Fruit fly (Drosophila melanogaster) whole organism, prepupa: ENCODE data around the gene Jon65Aii.

Experiments used
- Blimp-1 ChIP-seq: fragments of 200-800 bp; sonication (Bioruptor generic); optimal IDR thresholded peaks from 3 replicates; lab custom pipeline; 2017; ENCODE audit warnings: missing biosample characterization, missing genetic modification characterization, mild to moderate bottlenecking, moderate library complexity, missing genetic modification reagents
- CG10669 ChIP-seq: fragments of 200-800 bp; sonication (Bioruptor generic); optimal IDR thresholded peaks from 3 replicates; lab custom pipeline; 2018; ENCODE audit warnings: missing biosample characterization, mild to moderate bottlenecking, missing genetic modification characterization, moderate library complexity
- CG11294 ChIP-seq: fragments of 200-800 bp; sonication (Bioruptor generic); IDR thresholded peaks from 2 replicates; pipeline ENCODE4 v1.3.6; 2022; ENCODE audit warnings: missing biosample characterization, missing genetic modification characterization
- CG11762 ChIP-seq: fragments of 200-800 bp; sonication (Bioruptor generic); optimal IDR thresholded peaks from 3 replicates; lab custom pipeline; 2016; ENCODE audit warnings: missing biosample characterization, missing genetic modification characterization; ENCODE audit not compliant: insufficient read depth
- CG11902 ChIP-seq: fragments of 200-800 bp; sonication (Bioruptor generic); optimal IDR thresholded peaks from 3 replicates; lab custom pipeline; 2016; ENCODE audit warnings: missing biosample characterization, missing genetic modification characterization
- CG15336 ChIP-seq: fragments of 200-800 bp; sonication (Bioruptor generic); IDR thresholded peaks from 2 replicates; pipeline ENCODE4 v1.3.6; 2022; ENCODE audit warnings: missing biosample characterization, missing genetic modification characterization
- CG1621 ChIP-seq: fragments of 200-800 bp; sonication (Bioruptor generic); optimal IDR thresholded peaks from 3 replicates; lab custom pipeline; 2018; ENCODE audit warnings: missing biosample characterization, mild to moderate bottlenecking, missing genetic modification characterization
- CG16779 ChIP-seq: fragments of 200-800 bp; sonication (Bioruptor generic); optimal IDR thresholded peaks from 3 replicates; lab custom pipeline; 2017; ENCODE audit warnings: missing biosample characterization, mild to moderate bottlenecking, missing genetic modification characterization
- CG3032 ChIP-seq: fragments of 200-800 bp; optimal IDR thresholded peaks from 2 replicates; lab custom pipeline; 2019; ENCODE audit warnings: missing biosample characterization, mild to moderate bottlenecking, missing genetic modification characterization, moderate library complexity
- CG31627 ChIP-seq: fragments of 200-800 bp; sonication (Bioruptor generic); optimal IDR thresholded peaks from 3 replicates; lab custom pipeline; 2016; ENCODE audit warnings: missing biosample characterization, missing genetic modification characterization
- CG32006 ChIP-seq: fragments of 200-800 bp; sonication (Bioruptor generic); optimal IDR thresholded peaks from 3 replicates; lab custom pipeline; 2017; ENCODE audit warnings: missing biosample characterization, mild to moderate bottlenecking, missing genetic modification characterization
- CG3919 ChIP-seq: fragments of 200-800 bp; sonication (Bioruptor generic); optimal IDR thresholded peaks from 3 replicates; lab custom pipeline; 2016; ENCODE audit warnings: missing biosample characterization, missing genetic modification characterization
- CG6163 ChIP-seq: fragments of 200-800 bp; sonication (Bioruptor generic); IDR thresholded peaks from 3 replicates; pipeline ENCODE4 v1.3.6; 2022; ENCODE audit warnings: missing biosample characterization, missing genetic modification characterization
- CG6276 ChIP-seq: fragments of 200-800 bp; sonication (Bioruptor generic); optimal IDR thresholded peaks from 2 replicates; lab custom pipeline; 2017; ENCODE audit warnings: missing biosample characterization, mild to moderate bottlenecking, missing genetic modification characterization
- CG6808 ChIP-seq: fragments of 200-800 bp; sonication (Bioruptor generic); optimal IDR thresholded peaks from 3 replicates; lab custom pipeline; 2017; ENCODE audit warnings: missing biosample characterization, missing genetic modification characterization, mild to moderate bottlenecking, moderate library complexity, missing genetic modification reagents
- CG6854 ChIP-seq: fragments of 200-800 bp; sonication (Bioruptor generic); optimal IDR thresholded peaks from 2 replicates; lab custom pipeline; 2017; ENCODE audit warnings: missing biosample characterization, mild to moderate bottlenecking, missing genetic modification characterization
- CG7368 ChIP-seq: fragments of 200-800 bp; sonication (Bioruptor generic); optimal IDR thresholded peaks from 3 replicates; lab custom pipeline; 2016; ENCODE audit warnings: missing biosample characterization, missing genetic modification characterization
- CG8119 ChIP-seq: fragments of 200-800 bp; sonication (Bioruptor generic); IDR thresholded peaks from 3 replicates; pipeline ENCODE4 v1.3.6; 2022; ENCODE audit warnings: missing biosample characterization, missing genetic modification characterization
- CG8319 ChIP-seq: fragments of 200-800 bp; sonication (Bioruptor generic); optimal IDR thresholded peaks from 3 replicates; lab custom pipeline; 2016; ENCODE audit warnings: missing biosample characterization, missing genetic modification characterization
- CG8632 ChIP-seq: fragments of 200-800 bp; sonication (Bioruptor generic); optimal IDR thresholded peaks from 3 replicates; lab custom pipeline; 2016; ENCODE audit warnings: missing biosample characterization, missing genetic modification characterization
- CG9139 ChIP-seq: fragments of 200-800 bp; sonication (Bioruptor generic); optimal IDR thresholded peaks from 3 replicates; lab custom pipeline; 2017; ENCODE audit warnings: missing biosample characterization, mild to moderate bottlenecking, missing genetic modification characterization
- Eip75B ChIP-seq: fragments of 200-800 bp; sonication (Bioruptor generic); optimal IDR thresholded peaks from 3 replicates; lab custom pipeline; 2016; ENCODE audit warnings: missing biosample characterization, missing genetic modification characterization
- Eip93F ChIP-seq: fragments of 200-800 bp; sonication (Bioruptor generic); optimal IDR thresholded peaks from 2 replicates; lab custom pipeline; 2016; ENCODE audit warnings: missing biosample characterization, mild to moderate bottlenecking, missing genetic modification characterization
- Ets21C ChIP-seq: fragments of 200-800 bp; sonication (Bioruptor generic); optimal IDR thresholded peaks from 3 replicates; lab custom pipeline; 2016; ENCODE audit warnings: missing biosample characterization, missing genetic modification characterization
- Ets96B ChIP-seq: fragments of 200-800 bp; optimal IDR thresholded peaks from 2 replicates; lab custom pipeline; 2019; ENCODE audit warnings: missing biosample characterization, mild to moderate bottlenecking, missing genetic modification characterization, moderate library complexity
- Gug ChIP-seq: fragments of 200-800 bp; sonication (Bioruptor generic); IDR thresholded peaks from 2 replicates; pipeline ENCODE4 v1.3.6; 2022; ENCODE audit warnings: missing biosample characterization, missing genetic modification characterization
- Hr38 ChIP-seq: sonication (Bioruptor generic); optimal IDR thresholded peaks from 2 replicates; lab custom pipeline; 2016; ENCODE audit warnings: missing biosample characterization, missing genetic modification characterization
- Hr39 ChIP-seq: fragments of 200-800 bp; sonication (Bioruptor generic); optimal IDR thresholded peaks from 2 replicates; lab custom pipeline; 2016; ENCODE audit warnings: missing biosample characterization, missing genetic modification characterization
- Hr4 ChIP-seq: fragments of 200-800 bp; sonication (Bioruptor generic); optimal IDR thresholded peaks from 3 replicates; lab custom pipeline; 2016; ENCODE audit warnings: missing biosample characterization, missing genetic modification characterization
- Met ChIP-seq: fragments of 200-800 bp; sonication (Bioruptor generic); optimal IDR thresholded peaks from 3 replicates; lab custom pipeline; 2016; ENCODE audit warnings: missing biosample characterization, missing genetic modification characterization
- OdsH ChIP-seq: fragments of 200-800 bp; sonication (Bioruptor generic); optimal IDR thresholded peaks from 3 replicates; lab custom pipeline; 2016; ENCODE audit warnings: missing biosample characterization, missing genetic modification characterization
- Smox ChIP-seq: fragments of 200-800 bp; sonication (Bioruptor generic); optimal IDR thresholded peaks from 3 replicates; lab custom pipeline; 2016; ENCODE audit warnings: missing biosample characterization, missing genetic modification characterization
- Sox102F ChIP-seq: fragments of 200-800 bp; sonication (Bioruptor generic); optimal IDR thresholded peaks from 2 replicates; lab custom pipeline; 2016; ENCODE audit warnings: missing biosample characterization, mild to moderate bottlenecking, missing genetic modification characterization
- Sox14 ChIP-seq: fragments of 200-800 bp; sonication (Bioruptor generic); optimal IDR thresholded peaks from 3 replicates; lab custom pipeline; 2016; ENCODE audit warnings: missing biosample characterization, missing genetic modification characterization
- Sox15 ChIP-seq: fragments of 200-800 bp; sonication (Bioruptor generic); optimal IDR thresholded peaks from 3 replicates; lab custom pipeline; 2016; ENCODE audit warnings: missing biosample characterization, missing genetic modification characterization
- achi ChIP-seq: fragments of 200-800 bp; sonication (Bioruptor generic); optimal IDR thresholded peaks from 3 replicates; lab custom pipeline; 2016; ENCODE audit warnings: missing biosample characterization, missing genetic modification characterization
- acj6 ChIP-seq: fragments of 200-800 bp; sonication (Bioruptor generic); optimal IDR thresholded peaks from 3 replicates; lab custom pipeline; 2016; ENCODE audit warnings: missing biosample characterization, missing genetic modification characterization
- cyc ChIP-seq: fragments of 200-800 bp; sonication (Bioruptor generic); optimal IDR thresholded peaks from 3 replicates; lab custom pipeline; 2016; ENCODE audit warnings: missing biosample characterization, missing genetic modification characterization
- dac ChIP-seq: fragments of 200-800 bp; sonication (Bioruptor generic); optimal IDR thresholded peaks from 2 replicates; lab custom pipeline; 2017; ENCODE audit warnings: missing biosample characterization, mild to moderate bottlenecking, missing genetic modification characterization
- dsx ChIP-seq: fragments of 200-800 bp; optimal IDR thresholded peaks from 3 replicates; lab custom pipeline; 2019; ENCODE audit warnings: missing biosample characterization, mild to moderate bottlenecking, missing genetic modification characterization, moderate library complexity; ENCODE audit not compliant: poor library complexity, severe bottlenecking
- eg ChIP-seq: fragments of 200-800 bp; sonication (Bioruptor generic); IDR thresholded peaks from 3 replicates; pipeline ENCODE4 v1.3.6; 2022; ENCODE audit warnings: missing biosample characterization, missing genetic modification characterization
- esn ChIP-seq: fragments of 200-800 bp; sonication (Bioruptor generic); optimal IDR thresholded peaks from 2 replicates; lab custom pipeline; 2016; ENCODE audit warnings: missing biosample characterization, mild to moderate bottlenecking, missing genetic modification characterization, moderate library complexity
- fd59A ChIP-seq: fragments of 200-800 bp; sonication (Bioruptor generic); optimal IDR thresholded peaks from 2 replicates; lab custom pipeline; 2017; ENCODE audit warnings: missing biosample characterization, mild to moderate bottlenecking, missing genetic modification characterization, missing genetic modification reagents
- fd85E ChIP-seq: fragments of 200-800 bp; sonication (Bioruptor generic); optimal IDR thresholded peaks from 3 replicates; lab custom pipeline; 2016; ENCODE audit warnings: missing biosample characterization, missing genetic modification characterization
- fkh ChIP-seq: fragments of 200-800 bp; sonication (Bioruptor generic); optimal IDR thresholded peaks from 3 replicates; lab custom pipeline; 2017; ENCODE audit warnings: missing biosample characterization, mild to moderate bottlenecking, missing genetic modification characterization, moderate library complexity
- net ChIP-seq: fragments of 200-800 bp; sonication (Bioruptor generic); optimal IDR thresholded peaks from 3 replicates; lab custom pipeline; 2016; ENCODE audit warnings: missing biosample characterization, missing genetic modification characterization
- pdm3 ChIP-seq: fragments of 200-800 bp; sonication (Bioruptor generic); optimal IDR thresholded peaks from 3 replicates; lab custom pipeline; 2016; ENCODE audit warnings: missing biosample characterization, missing genetic modification characterization
- salr ChIP-seq, 2 experiments: fragments of 200-800 bp; sonication (Bioruptor generic); optimal IDR thresholded peaks; 3 replicates each; lab custom pipeline; 2016 to 2018; ENCODE audit warnings: missing biosample characterization in 2 of 2, missing genetic modification characterization in 2 of 2, mild to moderate bottlenecking in 1 of 2
- spab ChIP-seq: fragments of 200-800 bp; sonication (Bioruptor generic); optimal IDR thresholded peaks from 2 replicates; lab custom pipeline; 2017; ENCODE audit warnings: missing biosample characterization, mild to moderate bottlenecking, missing genetic modification characterization, missing genetic modification reagents
- ss ChIP-seq, 2 experiments: fragments of 200-800 bp; sonication (Bioruptor generic); optimal IDR thresholded peaks; 2 replicates in 1 of 2; 3 replicates in 1 of 2; lab custom pipeline; 2017 to 2018; ENCODE audit warnings: mild to moderate bottlenecking in 2 of 2, missing biosample characterization in 2 of 2, missing genetic modification characterization in 2 of 2, moderate library complexity in 1 of 2
- svp ChIP-seq: fragments of 200-800 bp; sonication (Bioruptor generic); peaks from one replicate; lab custom pipeline; 2016; ENCODE audit warnings: missing biosample characterization, missing genetic modification characterization
- topi ChIP-seq: fragments of 200-800 bp; sonication (Bioruptor generic); optimal IDR thresholded peaks from 3 replicates; lab custom pipeline; 2016; ENCODE audit warnings: missing biosample characterization, missing genetic modification characterization

The Jon65Aii gene

dm6 chr3L:6094697-6095096 is 42.6 kb downstream of the Jon65Aii start, which contains the start of the genes CG10467 and loj:
Gene CG10467, minus strand, starts transcription at chr3L:6094747.
Gene loj, plus strand, starts transcription at chr3L:6094987.
- TF ChIP-seq CG32006 (peak; percentile 92), eg (peak; percentile 94), CG8319 (GFP tag; lab: Kevin White, UChicago) (peak; percentile 85), Sox102F (GFP tag; lab: Kevin White, UChicago) (peak; percentile 82), fkh (GFP tag; lab: Kevin White, UChicago) (peak; percentile 83), CG11294 (GFP tag; lab: Robert Waterston, UW) (peak; percentile 94), cyc (GFP tag; lab: Kevin White, UChicago) (peak; percentile 93), Sox14 (GFP tag; lab: Kevin White, UChicago) (peak; percentile 81), CG7368 (peak; percentile 84), Smox (peak; percentile 85), achi (GFP tag; lab: Kevin White, UChicago) (peak; percentile 91), fd59A (GFP tag; lab: Kevin White, UChicago) (peak; percentile 80), CG6854 (GFP tag; lab: Kevin White, UChicago) (no peak), CG16779 (no peak), dac (GFP tag; lab: Kevin White, UChicago) (peak; percentile 78), net (GFP tag; lab: Kevin White, UChicago) (peak; percentile 87), pdm3 (peak; percentile 92), acj6 (GFP tag; lab: Kevin White, UChicago) (peak; percentile 94), CG8632 (peak; percentile 87), CG3032 (tag; lab: Kevin White, UChicago) (peak; percentile 92), Ets96B (tag; lab: Kevin White, UChicago) (peak; percentile 89), Hr38 (GFP tag; lab: Kevin White, UChicago) (peak; percentile 40), Hr4 (peak; percentile 90), spab (peak; percentile 68), CG6163 (peak; percentile 94), Eip93F (peak; percentile 22), CG6808 (GFP tag; lab: Kevin White, UChicago) (peak; percentile 75), ss (GFP tag; optimal IDR thresholded peaks at IDR 0.05; lab: Kevin White, UChicago) (peak in 1 of 2 experiments; percentile 53), OdsH (GFP tag; lab: Kevin White, UChicago) (peak; percentile 96), Sox15 (peak; percentile 94), dsx (GFP tag; lab: Kevin White, UChicago) (peak; percentile 82), topi (GFP tag; lab: Kevin White, UChicago) (peak; percentile 80), Hr39 (GFP tag; lab: Kevin White, UChicago) (peak; percentile 92), CG31627 (GFP tag; lab: Kevin White, UChicago) (peak; percentile 92), salr (GFP tag; optimal IDR thresholded peaks at IDR 0.05; lab: Kevin White, UChicago) (peak; percentile 74 to 83), CG11762 (GFP tag; lab: Kevin White, UChicago) (peak; percentile 80), Met (GFP tag; lab: Kevin White, UChicago) (peak; percentile 87), CG3919 (GFP tag; lab: Kevin White, UChicago) (peak; percentile 91), esn (GFP tag; lab: Kevin White, UChicago) (peak; percentile 89), CG1621 (peak; percentile 76), CG11902 (peak; percentile 95), CG6276 (peak; percentile 52), Ets21C (GFP tag; lab: Kevin White, UChicago) (peak; percentile 85), CG8119 (GFP tag; lab: Robert Waterston, UW) (no peak; the same call in 1 of the 3 replicates), Blimp-1 (GFP tag; lab: Kevin White, UChicago) (peak; percentile 65), CG10669 (GFP tag; lab: Kevin White, UChicago) (peak; percentile 89), CG9139 (GFP tag; lab: Kevin White, UChicago) (peak; percentile 22), Eip75B (GFP tag; lab: Kevin White, UChicago) (peak; percentile 65), Gug (GFP tag; lab: Robert Waterston, UW) (peak; percentile 91), fd85E (GFP tag; lab: Kevin White, UChicago) (peak; percentile 40), CG15336 (GFP tag; lab: Robert Waterston, UW) (no peak; the same call in 1 of the 2 replicates), svp (GFP tag; lab: Kevin White, UChicago) (peak; percentile 88)
